Fruit fly (Drosophila melanogaster) whole organism, embryonic: Measurements from ENCODE around the gene CG15403.
A peak's percentile ranks its signal among the peaks of the same experiment; 100 is the strongest.

Source experiments
- Adf1 ChIP-seq: fragments of 200-800 bp; sonication (Bioruptor generic); IDR thresholded peaks from 2 replicates; pipeline ENCODE4 v1.3.6; 2022; ENCODE audit warnings: missing biosample characterization, missing genetic modification characterization
- B-H2 ChIP-seq: fragments of 200-800 bp; sonication (Bioruptor generic); optimal IDR thresholded peaks from 2 replicates; lab custom pipeline; 2018; ENCODE audit warnings: missing biosample characterization, mild to moderate bottlenecking, missing genetic modification characterization
- CG10654 ChIP-seq: fragments of 200-800 bp; sonication (Bioruptor generic); optimal IDR thresholded peaks from 2 replicates; lab custom pipeline; 2016; ENCODE audit warnings: missing biosample characterization, missing genetic modification characterization
- CG10979 ChIP-seq: fragments of 200-800 bp; sonication (Bioruptor generic); optimal IDR thresholded peaks from 2 replicates; lab custom pipeline; 2018; ENCODE audit warnings: missing biosample characterization, mild to moderate bottlenecking, missing genetic modification characterization, moderate library complexity
- CG11093 ChIP-seq: fragments of 200-800 bp; sonication (Bioruptor generic); IDR thresholded peaks from 3 replicates; pipeline ENCODE4 v1.3.6; 2022; ENCODE audit warnings: missing biosample characterization, missing genetic modification characterization
- CG11723 ChIP-seq: fragments of 200-800 bp; sonication (Bioruptor generic); optimal IDR thresholded peaks from 2 replicates; lab custom pipeline; 2017; ENCODE audit warnings: missing biosample characterization, mild to moderate bottlenecking, missing genetic modification characterization
- CG12391 ChIP-seq: fragments of 200-800 bp; sonication (Bioruptor generic); optimal IDR thresholded peaks from 3 replicates; lab custom pipeline; 2018; ENCODE audit warnings: missing biosample characterization, mild to moderate bottlenecking, missing genetic modification characterization, moderate library complexity
- CG12659 ChIP-seq: fragments of 200-800 bp; sonication (Bioruptor generic); optimal IDR thresholded peaks from 3 replicates; lab custom pipeline; 2017; ENCODE audit warnings: mild to moderate bottlenecking, missing biosample characterization, missing genetic modification reagents, missing genetic modification characterization
- CG14050 ChIP-seq: fragments of 200-800 bp; sonication (Bioruptor generic); IDR thresholded peaks from 3 replicates; pipeline ENCODE4 v1.3.6; 2022; ENCODE audit warnings: missing biosample characterization, missing genetic modification characterization
- CG15073 ChIP-seq: fragments of 200-800 bp; sonication (Bioruptor generic); optimal IDR thresholded peaks from 2 replicates; lab custom pipeline; 2016; ENCODE audit warnings: missing biosample characterization, missing genetic modification characterization
- CG15269 ChIP-seq: fragments of 200-800 bp; sonication (Bioruptor generic); optimal IDR thresholded peaks from 2 replicates; lab custom pipeline; 2018; ENCODE audit warnings: missing biosample characterization, mild to moderate bottlenecking, missing genetic modification characterization, moderate library complexity
- CG2129 ChIP-seq: fragments of 200-800 bp; sonication (Bioruptor generic); IDR thresholded peaks from 2 replicates; pipeline ENCODE4 v1.3.6; 2022; ENCODE audit warnings: missing biosample characterization, missing genetic modification characterization; ENCODE audit not compliant: partially characterized antibody
- CG2712 ChIP-seq: fragments of 200-800 bp; optimal IDR thresholded peaks from 3 replicates; lab custom pipeline; 2019; ENCODE audit warnings: missing biosample characterization, mild to moderate bottlenecking, missing genetic modification characterization, moderate library complexity
- CG31224 ChIP-seq: fragments of 200-800 bp; sonication (Bioruptor generic); IDR thresholded peaks from 2 replicates; pipeline ENCODE4 v1.3.6; 2022; ENCODE audit warnings: missing biosample characterization, missing genetic modification characterization
- CG32532 ChIP-seq: fragments of 200-800 bp; sonication (Bioruptor generic); IDR thresholded peaks from 2 replicates; pipeline ENCODE4 v1.3.6; 2022; ENCODE audit warnings: missing biosample characterization, missing genetic modification characterization
- CG6683 ChIP-seq: fragments of 200-800 bp; sonication (Bioruptor generic); optimal IDR thresholded peaks from 2 replicates; lab custom pipeline; 2017; ENCODE audit warnings: missing biosample characterization, mild to moderate bottlenecking, missing genetic modification characterization, missing genetic modification reagents
- CG7786 ChIP-seq: fragments of 200-800 bp; sonication (Bioruptor generic); optimal IDR thresholded peaks from 2 replicates; lab custom pipeline; 2016; ENCODE audit warnings: missing biosample characterization, missing genetic modification characterization
- CG7928 ChIP-seq: fragments of 200-800 bp; sonication (Bioruptor generic); optimal IDR thresholded peaks from 2 replicates; lab custom pipeline; 2017; ENCODE audit warnings: missing biosample characterization, mild to moderate bottlenecking, missing genetic modification characterization
- Chrac-16 ChIP-seq: fragments of 200-800 bp; sonication (Bioruptor generic); optimal IDR thresholded peaks from 3 replicates; lab custom pipeline; 2016; ENCODE audit warnings: missing biosample characterization, missing genetic modification characterization
- CrebB ChIP-seq: fragments of 200-800 bp; sonication (Bioruptor generic); optimal IDR thresholded peaks from 3 replicates; lab custom pipeline; 2018; ENCODE audit warnings: missing biosample characterization, mild to moderate bottlenecking, missing genetic modification characterization
- Dfd ChIP-seq, 2 experiments: fragments of >200 bp; optimal IDR thresholded peaks; 2 replicates each; lab custom pipeline; 2017; ENCODE audit warnings: missing biosample characterization in 2 of 2, missing genetic modification characterization in 2 of 2
- Doc3 ChIP-seq: fragments of 200-800 bp; sonication (Bioruptor generic); IDR thresholded peaks from 3 replicates; pipeline ENCODE4 v1.3.6; 2022; ENCODE audit warnings: missing biosample characterization, missing genetic modification characterization; ENCODE audit not compliant: partially characterized antibody
- Dref ChIP-seq: fragments of 200-800 bp; sonication (Bioruptor generic); IDR thresholded peaks from 2 replicates; pipeline ENCODE4 v1.3.6; 2022; ENCODE audit warnings: missing biosample characterization, missing genetic modification characterization
- HLH3B ChIP-seq: fragments of 200-800 bp; sonication (Bioruptor generic); IDR thresholded peaks from 2 replicates; pipeline ENCODE4 v1.3.6; 2022; ENCODE audit warnings: missing biosample characterization, missing genetic modification characterization
- HLH4C ChIP-seq: fragments of 200-800 bp; sonication (Bioruptor generic); IDR thresholded peaks from 3 replicates; pipeline ENCODE4 v1.3.6; 2022; ENCODE audit warnings: missing biosample characterization, missing genetic modification characterization; ENCODE audit not compliant: partially characterized antibody
- Hmx ChIP-seq: fragments of 200-800 bp; sonication (Bioruptor generic); optimal IDR thresholded peaks from 2 replicates; lab custom pipeline; 2016; ENCODE audit warnings: missing biosample characterization, missing genetic modification characterization
- Hr3 ChIP-seq: fragments of 200-800 bp; sonication (Bioruptor generic); optimal IDR thresholded peaks from 3 replicates; lab custom pipeline; 2016; ENCODE audit warnings: missing biosample characterization, missing genetic modification characterization
- Lim3 ChIP-seq: fragments of 200-800 bp; sonication (Bioruptor generic); IDR thresholded peaks from 2 replicates; pipeline ENCODE4 v1.3.6; 2022; ENCODE audit warnings: missing biosample characterization, missing genetic modification characterization
- Nf-YB ChIP-seq: fragments of 200-800 bp; sonication (Bioruptor generic); optimal IDR thresholded peaks from 3 replicates; lab custom pipeline; 2019; ENCODE audit warnings: missing biosample characterization, mild to moderate bottlenecking, missing genetic modification characterization, moderate library complexity
- Side ChIP-seq: fragments of 200-800 bp; sonication (Bioruptor generic); optimal IDR thresholded peaks from 2 replicates; lab custom pipeline; 2016; ENCODE audit warnings: missing biosample characterization, missing genetic modification characterization
- Sry-β ChIP-seq: fragments of 200-800 bp; sonication (Bioruptor generic); optimal IDR thresholded peaks from 2 replicates; lab custom pipeline; 2018; ENCODE audit warnings: missing biosample characterization, mild to moderate bottlenecking, missing genetic modification characterization, moderate library complexity
- Stat92E ChIP-seq, 3 experiments: fragments of >200 bp in 2 of 3; fragments of 200-800 bp in 1 of 3; sonication (Bioruptor generic) in 1 of 3; optimal IDR thresholded peaks; 2 replicates each; lab custom pipeline; 2017 to 2019; ENCODE audit warnings: missing biosample characterization in 3 of 3, missing genetic modification characterization in 3 of 3, mild to moderate bottlenecking in 1 of 3, moderate library complexity in 1 of 3
- bcd ChIP-seq: fragments of 200-800 bp; sonication (Bioruptor generic); optimal IDR thresholded peaks from 2 replicates; lab custom pipeline; 2017; ENCODE audit warnings: missing biosample characterization, mild to moderate bottlenecking, missing genetic modification characterization
- br ChIP-seq: fragments of >200 bp; optimal IDR thresholded peaks from 2 replicates; lab custom pipeline; 2017
- chif ChIP-seq, 2 experiments: fragments of 200-800 bp; sonication (Bioruptor generic); optimal IDR thresholded peaks; 3 replicates each; lab custom pipeline; 2016; ENCODE audit warnings: missing biosample characterization in 2 of 2, missing genetic modification characterization in 2 of 2
- dpn ChIP-seq, 2 experiments: fragments of 200-800 bp; sonication (Bioruptor generic); optimal IDR thresholded peaks; 3 replicates each; lab custom pipeline; 2016; ENCODE audit warnings: missing biosample characterization in 2 of 2, missing genetic modification characterization in 2 of 2
- h ChIP-seq: fragments of >200 bp; optimal IDR thresholded peaks from 2 replicates; lab custom pipeline; 2017
- inv ChIP-seq: fragments of 200-800 bp; sonication (Bioruptor generic); IDR thresholded peaks from 2 replicates; pipeline ENCODE4 v1.3.6; 2022; ENCODE audit warnings: missing biosample characterization, missing genetic modification characterization; ENCODE audit not compliant: partially characterized antibody
- jumu ChIP-seq: fragments of 200-800 bp; sonication (Bioruptor generic); optimal IDR thresholded peaks from 3 replicates; lab custom pipeline; 2016; ENCODE audit warnings: missing biosample characterization, missing genetic modification characterization
- knrl ChIP-seq: fragments of 200-800 bp; sonication (Bioruptor generic); IDR thresholded peaks from 3 replicates; pipeline ENCODE4 v1.3.6; 2022; ENCODE audit warnings: missing biosample characterization, missing genetic modification characterization; ENCODE audit not compliant: partially characterized antibody
- lab ChIP-seq: fragments of 200-800 bp; sonication (Bioruptor generic); optimal IDR thresholded peaks from 3 replicates; lab custom pipeline; 2017; ENCODE audit warnings: missing biosample characterization, missing genetic modification characterization, mild to moderate bottlenecking, moderate library complexity, missing genetic modification reagents
- lbe ChIP-seq: fragments of 200-800 bp; sonication (Bioruptor generic); optimal IDR thresholded peaks from 2 replicates; lab custom pipeline; 2016; ENCODE audit warnings: missing biosample characterization, mild to moderate bottlenecking, missing genetic modification characterization
- org-1 ChIP-seq: fragments of 200-800 bp; sonication (Bioruptor generic); optimal IDR thresholded peaks from 2 replicates; lab custom pipeline; 2017; ENCODE audit warnings: missing biosample characterization, missing genetic modification characterization
- phol ChIP-seq: fragments of 200-800 bp; sonication (Bioruptor generic); optimal IDR thresholded peaks from 3 replicates; lab custom pipeline; 2018; ENCODE audit warnings: missing biosample characterization, mild to moderate bottlenecking, missing genetic modification characterization, moderate library complexity
- sens-2 ChIP-seq: fragments of 200-800 bp; sonication (Bioruptor generic); IDR thresholded peaks from 2 replicates; pipeline ENCODE4 v1.3.6; 2022; ENCODE audit warnings: missing biosample characterization, missing genetic modification characterization
- slbo ChIP-seq: fragments of 200-800 bp; sonication (Bioruptor generic); IDR thresholded peaks from 2 replicates; pipeline ENCODE4 v1.3.6; 2022; ENCODE audit warnings: missing biosample characterization, missing genetic modification characterization
- tup ChIP-seq: fragments of 200-800 bp; sonication (Bioruptor generic); optimal IDR thresholded peaks from 2 replicates; lab custom pipeline; 2016; ENCODE audit warnings: missing biosample characterization, mild to moderate bottlenecking, missing genetic modification characterization, moderate library complexity
- unc-4 ChIP-seq: fragments of 200-800 bp; sonication (Bioruptor generic); IDR thresholded peaks from 2 replicates; pipeline ENCODE4 v1.3.6; 2022; ENCODE audit warnings: missing biosample characterization, missing genetic modification characterization; ENCODE audit not compliant: partially characterized antibody
- vfl ChIP-seq: fragments of 200-800 bp; sonication (Bioruptor generic); optimal IDR thresholded peaks from 2 replicates; lab custom pipeline; 2016; ENCODE audit warnings: missing biosample characterization, missing genetic modification characterization
- wor ChIP-seq: fragments of 200-800 bp; sonication (Bioruptor generic); IDR thresholded peaks from 2 replicates; pipeline ENCODE4 v1.3.6; 2022; ENCODE audit warnings: missing biosample characterization, missing genetic modification characterization
- zf30C ChIP-seq: fragments of 200-800 bp; sonication (Bioruptor generic); optimal IDR thresholded peaks from 3 replicates; lab custom pipeline; 2018; ENCODE audit warnings: missing biosample characterization, mild to moderate bottlenecking, missing genetic modification characterization

Gene CG15403

dm6 chr2L:3100812-3101211, 27.6 kb upstream of the CG15403 start (continued):
- TF ChIP-seq CG31224 = no peak
- no peak for TF ChIP-seq Adf1 (GFP tag; lab: Robert Waterston, UW)
- no peak for TF ChIP-seq Chrac-16
- TF ChIP-seq CG7928 = no peak
- no peak for TF ChIP-seq knrl (GFP tag; lab: Robert Waterston, UW)
- TF ChIP-seq CG12659 = peak; percentile 38
- TF ChIP-seq slbo (GFP tag; lab: Robert Waterston, UW) = 0 out of 2 replicates have a peak, but pooled peaks have one; percentile 16
- TF ChIP-seq HLH4C (GFP tag; lab: Robert Waterston, UW) = no peak
- TF ChIP-seq CG2712 = peak; percentile 44
- TF ChIP-seq sens-2 (GFP tag; lab: Robert Waterston, UW) = no peak
- TF ChIP-seq B-H2 (GFP tag; lab: Kevin White, UChicago) = no peak
- TF ChIP-seq wor (GFP tag; lab: Robert Waterston, UW) = peak; percentile 65; the same call in 1 of the 2 replicates
- peak; percentile 48 for TF ChIP-seq phol
- no peak for TF ChIP-seq CG11723 (GFP tag; lab: Kevin White, UChicago)
- no peak for TF ChIP-seq CG32532 (GFP tag; lab: Robert Waterston, UW)
- no peak for TF ChIP-seq Side (GFP tag; lab: Kevin White, UChicago)
- TF ChIP-seq lab = peak; percentile 30
- no peak for TF ChIP-seq Sry-β (GFP tag; lab: Kevin White, UChicago)
- TF ChIP-seq Hr3 (GFP tag; lab: Kevin White, UChicago) = peak; percentile 62
- TF ChIP-seq dpn (GFP tag; optimal IDR thresholded peaks at IDR 0.05; lab: Kevin White, UChicago) = peak; percentile 8 to 26
- no peak for TF ChIP-seq Nf-YB (GFP tag; lab: Kevin White, UChicago)
- peak; percentile 29 for TF ChIP-seq bcd (GFP tag; lab: Kevin White, UChicago)
- TF ChIP-seq zf30C = no peak
- TF ChIP-seq vfl (GFP tag; lab: Kevin White, UChicago) = no peak
- no peak for TF ChIP-seq Dfd (GFP tag; optimal IDR thresholded peaks at IDR 0.05; lab: Kevin White, UChicago)
- no peak for TF ChIP-seq inv (GFP tag; lab: Robert Waterston, UW)
- no peak for TF ChIP-seq Doc3 (GFP tag; lab: Robert Waterston, UW)
- TF ChIP-seq CG10654 (GFP tag; lab: Kevin White, UChicago) = no peak
- peak in 1 of 2 experiments; percentile 19 for TF ChIP-seq chif (GFP tag; optimal IDR thresholded peaks at IDR 0.05; lab: Kevin White, UChicago)
- TF ChIP-seq Hmx (GFP tag; lab: Kevin White, UChicago) = no peak
- no peak for TF ChIP-seq lbe (GFP tag; lab: Kevin White, UChicago)
- TF ChIP-seq h = no peak
- no peak for TF ChIP-seq CrebB
- TF ChIP-seq tup (GFP tag; lab: Kevin White, UChicago) = no peak
- peak; percentile 66; the same call in 2 of the 3 replicates for TF ChIP-seq CG14050 (GFP tag; lab: Robert Waterston, UW)
- TF ChIP-seq Dref (GFP tag; lab: Robert Waterston, UW) = no peak
- TF ChIP-seq CG15073 (GFP tag; lab: Kevin White, UChicago) = no peak
- no peak for TF ChIP-seq org-1
- no peak for TF ChIP-seq Stat92E (GFP tag; optimal IDR thresholded peaks at IDR 0.05; lab: Kevin White, UChicago)
- peak; percentile 32 for TF ChIP-seq CG10979 (tag; lab: Kevin White, UChicago)
- TF ChIP-seq CG7786 = peak; percentile 10
- TF ChIP-seq unc-4 (GFP tag; lab: Robert Waterston, UW) = no peak
- no peak for TF ChIP-seq jumu (GFP tag; lab: Kevin White, UChicago)
- TF ChIP-seq CG2129 = no peak
- TF ChIP-seq CG12391 (tag; lab: Kevin White, UChicago) = peak; percentile 37
- no peak for TF ChIP-seq br (lab: Kevin White, UChicago)
- TF ChIP-seq HLH3B = peak; percentile 66
- TF ChIP-seq CG6683 (GFP tag; lab: Kevin White, UChicago) = no peak
- TF ChIP-seq Lim3 = 0 out of 2 replicates have a peak, but pooled peaks have one; percentile 20
- TF ChIP-seq CG15269 (tag; lab: Kevin White, UChicago) = peak; percentile 42
- TF ChIP-seq CG11093 = peak; percentile 55; the same call in 1 of the 3 replicates
